Worm (Caenorhabditis elegans) whole organism, L4 larva: ENCODE measurements around the gene btb-5.

Source experiments
- F37D6.2 ChIP-seq: sonication (generic microtip); optimal IDR thresholded peaks from 2 replicates; lab custom pipeline; 2016; ENCODE audit warnings: mild to moderate bottlenecking, missing genetic modification characterization, missing compliant biosample characterization
- R02D3.7 ChIP-seq: fragments of 150-350 bp; sonication (generic microtip); optimal IDR thresholded peaks from 3 replicates; lab custom pipeline; 2014; ENCODE audit warnings: missing biosample characterization, missing genetic modification characterization
- Y105C5A.15 ChIP-seq: fragments of 200-800 bp; sonication (Bioruptor generic); IDR thresholded peaks from 2 replicates; pipeline ENCODE4 v1.3.6; 2022; ENCODE audit warnings: missing genetic modification characterization, missing compliant biosample characterization
- aha-1 ChIP-seq: fragments of 150-350 bp; peaks from one replicate; lab custom pipeline; 2014; ENCODE audit warnings: missing biosample characterization, missing genetic modification characterization
- aly-2 ChIP-seq: sonication (generic microtip); optimal IDR thresholded peaks from 2 replicates; lab custom pipeline; 2018; ENCODE audit warnings: missing biosample characterization, missing genetic modification characterization
- cey-2 ChIP-seq: sonication (generic microtip); optimal IDR thresholded peaks from 3 replicates; lab custom pipeline; 2017; ENCODE audit warnings: missing genetic modification characterization, mild to moderate bottlenecking, missing compliant biosample characterization, antibody characterized with exemption, borderline replicate concordance; ENCODE audit not compliant: insufficient read depth
- daf-16 ChIP-seq, 3 experiments: sonication (generic microtip); optimal IDR thresholded peaks; 2 replicates each; lab custom pipeline; 2016 to 2017; ENCODE audit warnings: missing genetic modification characterization in 3 of 3, missing genetic modification reagents in 3 of 3, mild to moderate bottlenecking in 2 of 3, missing compliant biosample characterization in 2 of 3, missing biosample characterization in 1 of 3, moderate library complexity in 1 of 3
- daf-19 ChIP-seq: fragments of 200-800 bp; sonication (Bioruptor generic); conservative IDR thresholded peaks from 2 replicates; pipeline ENCODE4 v1.3.6; 2022; ENCODE audit warnings: missing genetic modification characterization, missing compliant biosample characterization
- dmd-6 ChIP-seq: fragments of 200-800 bp; sonication (Bioruptor generic); IDR thresholded peaks from 2 replicates; pipeline ENCODE4 v1.3.6; 2022; ENCODE audit warnings: missing genetic modification reagents, missing genetic modification characterization, missing compliant biosample characterization
- dve-1 ChIP-seq: sonication (generic microtip); optimal IDR thresholded peaks from 2 replicates; lab custom pipeline; 2017; ENCODE audit warnings: antibody characterized with exemption, mild to moderate bottlenecking, missing genetic modification characterization, missing compliant biosample characterization; ENCODE audit not compliant: insufficient read depth
- egl-43 ChIP-seq: fragments of 200-800 bp; sonication (Bioruptor generic); IDR thresholded peaks from 2 replicates; pipeline ENCODE4 v1.3.6; 2022; ENCODE audit warnings: missing genetic modification reagents, missing genetic modification characterization, missing compliant biosample characterization
- gei-8 ChIP-seq: fragments of 200-800 bp; sonication (Bioruptor generic); optimal IDR thresholded peaks from 2 replicates; lab custom pipeline; 2018; ENCODE audit warnings: mild to moderate bottlenecking, missing genetic modification characterization, missing compliant biosample characterization
- hlh-11 ChIP-seq: fragments of 200-800 bp; sonication (Bioruptor generic); optimal IDR thresholded peaks from 2 replicates; lab custom pipeline; 2018; ENCODE audit warnings: mild to moderate bottlenecking, missing genetic modification characterization, missing compliant biosample characterization
- hlh-30 ChIP-seq: sonication (generic microtip); optimal IDR thresholded peaks from 2 replicates; lab custom pipeline; 2017; ENCODE audit warnings: antibody characterized with exemption, mild to moderate bottlenecking, missing genetic modification characterization, missing compliant biosample characterization; ENCODE audit not compliant: insufficient read depth
- lin-13 ChIP-seq: fragments of 150-350 bp; optimal IDR thresholded peaks from 2 replicates; lab custom pipeline; 2014; ENCODE audit warnings: missing biosample characterization, missing genetic modification reagents, missing genetic modification characterization
- lin-38 ChIP-seq: fragments of 200-800 bp; sonication (Bioruptor generic); IDR thresholded peaks from 2 replicates; pipeline ENCODE4 v1.3.6; 2022; ENCODE audit warnings: missing genetic modification reagents, missing genetic modification characterization, missing compliant biosample characterization
- lir-3 ChIP-seq: sonication (generic microtip); optimal IDR thresholded peaks from 2 replicates; lab custom pipeline; 2016; ENCODE audit warnings: mild to moderate bottlenecking, missing genetic modification characterization, missing compliant biosample characterization
- lsy-2 ChIP-seq, 2 experiments: fragments of 150-350 bp in 1 of 2; sonication (generic microtip) in 1 of 2; optimal IDR thresholded peaks; 2 replicates each; lab custom pipeline; 2014 to 2017; ENCODE audit warnings: missing biosample characterization in 2 of 2, missing genetic modification characterization in 2 of 2
- mep-1 ChIP-seq: fragments of 150-350 bp; sonication (generic microtip); optimal IDR thresholded peaks from 3 replicates; lab custom pipeline; 2014; ENCODE audit warnings: missing biosample characterization, missing genetic modification characterization
- mes-2 ChIP-seq: sonication (generic microtip); optimal IDR thresholded peaks from 2 replicates; lab custom pipeline; 2016; ENCODE audit warnings: missing genotype, mild to moderate bottlenecking, missing genetic modification characterization, missing compliant biosample characterization; ENCODE audit not compliant: poor library complexity, severe bottlenecking
- nhr-10 ChIP-seq: fragments of 150-350 bp; optimal IDR thresholded peaks from 2 replicates; lab custom pipeline; 2014; ENCODE audit warnings: missing biosample characterization, missing genetic modification characterization
- nhr-111 ChIP-seq: fragments of 200-800 bp; sonication (Bioruptor generic); optimal IDR thresholded peaks from 2 replicates; lab custom pipeline; 2018; ENCODE audit warnings: mild to moderate bottlenecking, missing genetic modification characterization, missing compliant biosample characterization
- nhr-237 ChIP-seq: sonication (generic microtip); optimal IDR thresholded peaks from 2 replicates; lab custom pipeline; 2017; ENCODE audit warnings: missing biosample characterization, missing genetic modification characterization
- nhr-25 ChIP-seq: sonication (generic microtip); optimal IDR thresholded peaks from 2 replicates; lab custom pipeline; 2017; ENCODE audit warnings: missing genetic modification characterization, mild to moderate bottlenecking, missing compliant biosample characterization, antibody characterized with exemption, moderate library complexity, borderline replicate concordance; ENCODE audit not compliant: insufficient read depth
- nhr-28 ChIP-seq: fragments of 150-350 bp; optimal IDR thresholded peaks from 2 replicates; lab custom pipeline; 2014; ENCODE audit warnings: missing biosample characterization, missing genetic modification characterization
- nhr-42 ChIP-seq: fragments of 200-800 bp; sonication (Bioruptor generic); IDR thresholded peaks from 2 replicates; pipeline ENCODE4 v1.3.6; 2022; ENCODE audit warnings: missing genetic modification characterization, missing compliant biosample characterization
- nhr-48 ChIP-seq: sonication (generic microtip); optimal IDR thresholded peaks from 2 replicates; lab custom pipeline; 2016; ENCODE audit warnings: mild to moderate bottlenecking, missing genetic modification characterization, missing compliant biosample characterization
- nhr-77 ChIP-seq: fragments of 150-350 bp; optimal IDR thresholded peaks from 2 replicates; lab custom pipeline; 2014; ENCODE audit warnings: missing biosample characterization, missing genetic modification characterization
- saeg-2 ChIP-seq: fragments of 200-800 bp; sonication (Bioruptor generic); IDR thresholded peaks from 2 replicates; pipeline ENCODE4 v1.3.6; 2022; ENCODE audit warnings: missing genetic modification reagents, missing genetic modification characterization, missing compliant biosample characterization
- set-16 ChIP-seq: fragments of 200-800 bp; sonication (Bioruptor generic); IDR thresholded peaks from 2 replicates; pipeline ENCODE4 v1.3.6; 2022; ENCODE audit warnings: missing genetic modification reagents, missing genetic modification characterization, missing compliant biosample characterization
- snpc-1.2 ChIP-seq: fragments of 200-800 bp; sonication (Bioruptor generic); IDR thresholded peaks from 2 replicates; pipeline ENCODE4 v1.3.6; 2022; ENCODE audit warnings: missing genetic modification reagents, missing genetic modification characterization, missing compliant biosample characterization
- snpc-4 ChIP-seq: fragments of 150-350 bp; optimal IDR thresholded peaks from 2 replicates; lab custom pipeline; 2014; ENCODE audit warnings: missing biosample characterization, missing genetic modification characterization
- tag-97 ChIP-seq: fragments of 200-800 bp; sonication (Bioruptor generic); IDR thresholded peaks from 2 replicates; pipeline ENCODE4 v1.3.6; 2022; ENCODE audit warnings: missing genetic modification characterization, missing compliant biosample characterization
- unc-130 ChIP-seq: sonication (generic microtip); optimal IDR thresholded peaks from 2 replicates; lab custom pipeline; 2016; ENCODE audit warnings: missing genetic modification reagents, missing genetic modification characterization, missing compliant biosample characterization
- unc-39 ChIP-seq: sonication (generic microtip); optimal IDR thresholded peaks from 2 replicates; lab custom pipeline; 2017; ENCODE audit warnings: missing biosample characterization, missing genetic modification characterization
- unc-62 ChIP-seq, 3 experiments: fragments of 150-350 bp in 1 of 3; sonication (generic microtip); optimal IDR thresholded peaks in 2 of 3; peaks in 1 of 3; 1 replicate in 1 of 3; 2 replicates in 2 of 3; lab custom pipeline; 2014 to 2017; ENCODE audit warnings: missing biosample characterization in 3 of 3, missing genetic modification characterization in 3 of 3, missing genetic modification reagents in 3 of 3, missing genotype in 1 of 3
- zfp-3 ChIP-seq: fragments of 200-800 bp; sonication (Bioruptor generic); conservative IDR thresholded peaks from 2 replicates; pipeline ENCODE4 v1.3.6; 2022; ENCODE audit warnings: missing genetic modification reagents, missing genetic modification characterization, missing compliant biosample characterization
- zip-11 ChIP-seq: fragments of 200-800 bp; sonication (Bioruptor generic); IDR thresholded peaks from 2 replicates; pipeline ENCODE4 v1.3.6; 2022; ENCODE audit warnings: missing genetic modification characterization, missing compliant biosample characterization
- ztf-7 ChIP-seq: fragments of 150-350 bp; optimal IDR thresholded peaks from 2 replicates; lab custom pipeline; 2014; ENCODE audit warnings: missing biosample characterization, missing genetic modification characterization

The btb-5 gene

ce11 chrIII:86316-86715, 25.4 kb upstream of the btb-5 start, which contains the start of gene attf-3 (continued):
- TF ChIP-seq egl-43 (GFP tag; lab: Robert Waterston, UW) (no peak), hlh-30 (tag; lab: Kevin White, UChicago) (peak; percentile 63), dve-1 (peak; percentile 63), daf-16 (GFP tag; optimal IDR thresholded peaks at IDR 0.05; lab: Kevin White, UChicago) (peak in 1 of 2 experiments; percentile 11), daf-16 (tag; optimal IDR thresholded peaks at IDR 0.05; lab: Kevin White, UChicago) (peak; percentile 78), cey-2 (tag; lab: Kevin White, UChicago) (no peak), lin-38 (peak; percentile 52), mep-1 (tag; lab: Kevin White, UChicago) (peak; percentile 60), mes-2 (tag; lab: Kevin White, UChicago) (peak; percentile 74), nhr-48 (no peak), nhr-42 (GFP tag; lab: Robert Waterston, UW) (no peak), nhr-28 (tag; lab: Kevin White, UChicago) (peak; percentile 16)

DNA sequence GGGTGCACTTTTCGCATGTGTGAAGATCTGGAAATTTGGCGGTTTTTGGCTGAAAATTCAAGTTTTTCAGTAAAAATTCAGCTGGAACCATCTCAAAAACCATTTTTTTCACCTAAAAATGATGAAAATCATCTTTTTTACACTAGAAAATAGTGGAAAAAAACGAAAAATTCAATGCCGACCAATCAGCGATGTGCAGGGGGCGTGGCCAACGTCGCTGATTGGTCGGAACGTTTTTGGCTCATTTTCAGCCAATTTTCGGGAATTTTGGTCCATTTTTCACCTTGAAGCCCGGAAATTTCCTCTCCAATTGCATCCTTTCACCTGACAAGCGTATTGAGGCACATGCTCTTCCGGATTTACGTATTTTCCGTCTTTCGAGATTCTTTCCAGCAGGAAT, 23.4 kb upstream of the btb-5 start:
- TF ChIP-seq unc-62 (GFP tag; optimal IDR thresholded peaks at IDR 0.05 in 1 of 2; lab: Kevin White, UChicago): peak in 1 of 2 experiments; percentile 27
- TF ChIP-seq unc-62 (tag; optimal IDR thresholded peaks at IDR 0.05; lab: Kevin White, UChicago): no peak
- no peak for TF ChIP-seq hlh-30 (tag; lab: Kevin White, UChicago)

ce11 chrIII:72078-72477, 11.1 kb upstream of the btb-5 start:
- TF ChIP-seq ztf-7 (tag; lab: Kevin White, UChicago): no peak
- no peak for TF ChIP-seq unc-130 (GFP tag; lab: Kevin White, UChicago)
- no peak for TF ChIP-seq hlh-30 (tag; lab: Kevin White, UChicago)
- peak; percentile 92 for TF ChIP-seq set-16 (GFP tag; lab: Robert Waterston, UW)
- TF ChIP-seq unc-62 (GFP tag; optimal IDR thresholded peaks at IDR 0.05 in 1 of 2; lab: Kevin White, UChicago): no peak
- TF ChIP-seq unc-62 (tag; optimal IDR thresholded peaks at IDR 0.05; lab: Kevin White, UChicago): no peak
- 0 out of 2 replicates have a peak, but pooled peaks have one; percentile 48 for TF ChIP-seq saeg-2
- TF ChIP-seq zfp-3 (GFP tag; lab: Robert Waterston, UW): no peak
- no peak for TF ChIP-seq lir-3 (tag; lab: Kevin White, UChicago)
- no peak for TF ChIP-seq mes-2 (tag; lab: Kevin White, UChicago)
- no peak for TF ChIP-seq nhr-42 (GFP tag; lab: Robert Waterston, UW)
- TF ChIP-seq gei-8 (GFP tag; lab: Kevin White, UChicago): no peak
- no peak for TF ChIP-seq tag-97 (GFP tag; lab: Robert Waterston, UW)
- no peak for TF ChIP-seq nhr-25 (tag; lab: Kevin White, UChicago)
- no peak for TF ChIP-seq snpc-1.2 (GFP tag; lab: Robert Waterston, UW)
- no peak for TF ChIP-seq dmd-6
- no peak for TF ChIP-seq nhr-111 (GFP tag; lab: Kevin White, UChicago)
- TF ChIP-seq egl-43 (GFP tag; lab: Robert Waterston, UW): peak; percentile 67; the same call in 1 of the 2 replicates

DNA sequence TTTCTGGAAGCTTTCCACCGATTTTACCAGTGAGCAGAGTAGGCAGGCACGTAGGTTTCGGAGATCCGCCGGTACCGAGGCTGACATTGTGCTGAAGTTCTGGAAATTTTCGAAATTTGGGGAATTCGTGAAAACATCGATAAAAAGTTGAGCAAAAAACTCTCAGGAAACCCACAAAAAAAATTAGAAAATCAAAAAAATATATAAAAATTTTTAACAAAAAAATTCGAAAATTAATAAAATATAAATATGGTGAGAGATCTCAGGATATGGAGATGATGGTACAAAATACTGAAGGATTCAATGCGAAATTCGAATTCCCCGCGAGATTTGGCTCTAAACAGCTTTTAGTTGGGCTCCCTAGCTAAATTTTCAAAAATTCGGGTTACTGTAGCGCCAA, 8.7 kb upstream of the btb-5 start, which contains the start of gene spt-4:
spt-4 (minus strand) TSS at position 101 of the 400 bp plus-strand sequence.
- no peak for TF ChIP-seq zip-11 (GFP tag; lab: Robert Waterston, UW)
- TF ChIP-seq hlh-11 (tag; lab: Kevin White, UChicago): no peak
- no peak for TF ChIP-seq aha-1 (tag; lab: Kevin White, UChicago)
- TF ChIP-seq unc-39 (tag; lab: Kevin White, UChicago): no peak
- no peak for TF ChIP-seq snpc-4 (tag; lab: Kevin White, UChicago)
- TF ChIP-seq nhr-77 (tag; lab: Kevin White, UChicago): no peak
- TF ChIP-seq Y105C5A.15: no peak
- no peak for TF ChIP-seq nhr-10
- TF ChIP-seq F37D6.2 (tag; lab: Kevin White, UChicago): no peak
- no peak for TF ChIP-seq ztf-7 (tag; lab: Kevin White, UChicago)
- TF ChIP-seq aly-2 (tag; lab: Kevin White, UChicago): no peak
- TF ChIP-seq nhr-237: no peak
- TF ChIP-seq R02D3.7 (tag; lab: Kevin White, UChicago): no peak
- no peak for TF ChIP-seq lsy-2 (tag; optimal IDR thresholded peaks at IDR 0.05; lab: Kevin White, UChicago)
- TF ChIP-seq nhr-48: no peak
- TF ChIP-seq daf-19 (GFP tag; lab: Robert Waterston, UW): no peak
- TF ChIP-seq lin-13 (GFP tag; lab: Kevin White, UChicago): no peak
